Worm (Caenorhabditis elegans) whole organism, late embryonic: ENCODE measurements around the gene tre-5.

Source experiments
- ceh-18 ChIP-seq: sonication (generic microtip); optimal IDR thresholded peaks from 2 replicates; lab custom pipeline; 2016; ENCODE audit warnings: missing genetic modification characterization, missing compliant biosample characterization
- hlh-30 ChIP-seq: sonication (generic microtip); optimal IDR thresholded peaks from 2 replicates; lab custom pipeline; 2017; ENCODE audit warnings: antibody characterized with exemption, missing genetic modification characterization, missing compliant biosample characterization; ENCODE audit not compliant: insufficient read depth
- rnt-1 ChIP-seq: sonication (generic microtip); optimal IDR thresholded peaks from 2 replicates; lab custom pipeline; 2016; ENCODE audit warnings: missing genetic modification characterization, missing compliant biosample characterization
- zip-5 ChIP-seq: sonication (generic microtip); optimal IDR thresholded peaks from 2 replicates; lab custom pipeline; 2016; ENCODE audit warnings: missing genetic modification characterization, missing compliant biosample characterization

ce11 chrII:11783-12182 is 43.3 kb downstream of the tre-5 start, which contains the start of gene best-4:
- TF ChIP-seq hlh-30, result no peak
- TF ChIP-seq zip-5, result no peak
- TF ChIP-seq rnt-1 (tag; lab: Kevin White, UChicago), result no peak
- no peak for TF ChIP-seq ceh-18 (tag; lab: Kevin White, UChicago)
